Fruit fly (Drosophila melanogaster) whole organism, embryonic: ENCODE measurements around the gene DnaJ-H.
A peak's percentile ranks its signal among the peaks of the same experiment; 100 is the strongest.

Source experiments
- ATbp ChIP-seq: fragments of 200-800 bp; sonication (Bioruptor generic); optimal IDR thresholded peaks from 2 replicates; lab custom pipeline; 2017; ENCODE audit warnings: missing biosample characterization, mild to moderate bottlenecking, missing genetic modification characterization, missing genetic modification reagents
- B-H2 ChIP-seq: fragments of 200-800 bp; sonication (Bioruptor generic); optimal IDR thresholded peaks from 2 replicates; lab custom pipeline; 2018; ENCODE audit warnings: missing biosample characterization, mild to moderate bottlenecking, missing genetic modification characterization
- CG11085 ChIP-seq: fragments of 200-800 bp; sonication (Bioruptor generic); IDR thresholded peaks from 2 replicates; pipeline ENCODE4 v1.3.6; 2022; ENCODE audit warnings: missing biosample characterization, missing genetic modification characterization
- CG11504 ChIP-seq: fragments of 200-800 bp; sonication (Bioruptor generic); optimal IDR thresholded peaks from 3 replicates; lab custom pipeline; 2019; ENCODE audit warnings: missing biosample characterization, mild to moderate bottlenecking, missing genetic modification characterization, moderate library complexity
- CG14014 ChIP-seq: fragments of 200-800 bp; sonication (Bioruptor generic); IDR thresholded peaks from 2 replicates; pipeline ENCODE4 v1.3.6; 2022; ENCODE audit warnings: missing biosample characterization, missing genetic modification characterization
- CG14710 ChIP-seq: fragments of 200-800 bp; sonication (Bioruptor generic); optimal IDR thresholded peaks from 3 replicates; lab custom pipeline; 2019; ENCODE audit warnings: missing biosample characterization, mild to moderate bottlenecking, missing genetic modification characterization, moderate library complexity
- CG15479 ChIP-seq: fragments of 200-800 bp; sonication (Bioruptor generic); optimal IDR thresholded peaks from 3 replicates; lab custom pipeline; 2019; ENCODE audit warnings: missing biosample characterization, mild to moderate bottlenecking, missing genetic modification characterization, moderate library complexity
- CG1647 ChIP-seq: fragments of 200-800 bp; sonication (Bioruptor generic); optimal IDR thresholded peaks from 3 replicates; lab custom pipeline; 2016; ENCODE audit warnings: missing biosample characterization, missing genetic modification characterization
- CG16779 ChIP-seq: fragments of 200-800 bp; sonication (Bioruptor generic); IDR thresholded peaks from 2 replicates; pipeline ENCODE4 v1.3.6; 2022; ENCODE audit warnings: missing biosample characterization, missing genetic modification characterization
- CG16815 ChIP-seq: fragments of 200-800 bp; sonication (Bioruptor generic); optimal IDR thresholded peaks from 3 replicates; lab custom pipeline; 2017; ENCODE audit warnings: missing biosample characterization, mild to moderate bottlenecking, missing genetic modification characterization
- CG17802 ChIP-seq: fragments of 200-800 bp; sonication (Bioruptor generic); optimal IDR thresholded peaks from 2 replicates; lab custom pipeline; 2018; ENCODE audit warnings: missing biosample characterization, mild to moderate bottlenecking, missing genetic modification characterization, moderate library complexity
- CG17829 ChIP-seq: fragments of 200-800 bp; optimal IDR thresholded peaks from 2 replicates; lab custom pipeline; 2019; ENCODE audit warnings: missing biosample characterization, mild to moderate bottlenecking, missing genetic modification characterization, moderate library complexity
- CG2678 ChIP-seq: fragments of 200-800 bp; sonication (Bioruptor generic); optimal IDR thresholded peaks from 3 replicates; lab custom pipeline; 2019; ENCODE audit warnings: missing biosample characterization, mild to moderate bottlenecking, missing genetic modification characterization, moderate library complexity
- CG2875 ChIP-seq: fragments of 200-800 bp; sonication (Bioruptor generic); optimal IDR thresholded peaks from 2 replicates; lab custom pipeline; 2017; ENCODE audit warnings: missing biosample characterization, mild to moderate bottlenecking, missing genetic modification characterization, missing genetic modification reagents
- CG6683 ChIP-seq: fragments of 200-800 bp; sonication (Bioruptor generic); optimal IDR thresholded peaks from 2 replicates; lab custom pipeline; 2017; ENCODE audit warnings: missing biosample characterization, mild to moderate bottlenecking, missing genetic modification characterization, missing genetic modification reagents
- CG7556 ChIP-seq: fragments of 200-800 bp; sonication (Bioruptor generic); optimal IDR thresholded peaks from 2 replicates; lab custom pipeline; 2017; ENCODE audit warnings: missing biosample characterization, mild to moderate bottlenecking, missing genetic modification characterization
- CG8765 ChIP-seq: fragments of 200-800 bp; sonication (Bioruptor generic); IDR thresholded peaks from 2 replicates; pipeline ENCODE4 v1.3.6; 2022; ENCODE audit warnings: missing biosample characterization, missing genetic modification characterization
- CG8944 ChIP-seq: fragments of 200-800 bp; sonication (Bioruptor generic); optimal IDR thresholded peaks from 3 replicates; lab custom pipeline; 2016; ENCODE audit warnings: missing biosample characterization, missing genetic modification characterization
- CG9437 ChIP-seq: fragments of 200-800 bp; sonication (Bioruptor generic); optimal IDR thresholded peaks from 2 replicates; lab custom pipeline; 2018; ENCODE audit warnings: missing biosample characterization, mild to moderate bottlenecking, missing genetic modification characterization
- CG9727 ChIP-seq: fragments of 200-800 bp; sonication (Bioruptor generic); optimal IDR thresholded peaks from 3 replicates; lab custom pipeline; 2017; ENCODE audit warnings: missing biosample characterization, mild to moderate bottlenecking, missing genetic modification characterization
- Dek ChIP-seq: fragments of 200-800 bp; sonication (Bioruptor generic); optimal IDR thresholded peaks from 3 replicates; lab custom pipeline; 2019; ENCODE audit warnings: missing biosample characterization, mild to moderate bottlenecking, missing genetic modification characterization, moderate library complexity
- Dfd ChIP-seq, 2 experiments: fragments of >200 bp; optimal IDR thresholded peaks; 2 replicates each; lab custom pipeline; 2017; ENCODE audit warnings: missing biosample characterization in 2 of 2, missing genetic modification characterization in 2 of 2
- E2f2 ChIP-seq: fragments of 200-800 bp; sonication (Bioruptor generic); IDR thresholded peaks from 2 replicates; pipeline ENCODE4 v1.3.6; 2022; ENCODE audit warnings: missing biosample characterization, missing genetic modification characterization
- Ets97D ChIP-seq: fragments of 200-800 bp; sonication (Bioruptor generic); optimal IDR thresholded peaks from 3 replicates; lab custom pipeline; 2016; ENCODE audit warnings: missing biosample characterization, missing genetic modification characterization
- GATAe ChIP-seq: fragments of 200-800 bp; sonication (Bioruptor generic); conservative IDR thresholded peaks from 2 replicates; pipeline ENCODE4 v1.3.6; 2022; ENCODE audit warnings: missing biosample characterization, missing genetic modification characterization
- HLH4C ChIP-seq: fragments of 200-800 bp; sonication (Bioruptor generic); IDR thresholded peaks from 3 replicates; pipeline ENCODE4 v1.3.6; 2022; ENCODE audit warnings: missing biosample characterization, missing genetic modification characterization; ENCODE audit not compliant: partially characterized antibody
- Hmx ChIP-seq: fragments of 200-800 bp; sonication (Bioruptor generic); optimal IDR thresholded peaks from 2 replicates; lab custom pipeline; 2016; ENCODE audit warnings: missing biosample characterization, missing genetic modification characterization
- Mes4 ChIP-seq: fragments of 200-800 bp; sonication (Bioruptor generic); optimal IDR thresholded peaks from 2 replicates; lab custom pipeline; 2016; ENCODE audit warnings: missing biosample characterization, missing genetic modification characterization
- Ptx1 ChIP-seq: fragments of 200-800 bp; sonication (Bioruptor generic); IDR thresholded peaks from 2 replicates; pipeline ENCODE4 v1.3.6; 2022; ENCODE audit warnings: missing biosample characterization, missing genetic modification characterization
- Ravus ChIP-seq: fragments of 200-800 bp; sonication (Bioruptor generic); IDR thresholded peaks from 2 replicates; pipeline ENCODE4 v1.3.6; 2022; ENCODE audit warnings: missing biosample characterization, missing genetic modification characterization
- Side ChIP-seq: fragments of 200-800 bp; sonication (Bioruptor generic); optimal IDR thresholded peaks from 2 replicates; lab custom pipeline; 2016; ENCODE audit warnings: missing biosample characterization, missing genetic modification characterization
- Usf ChIP-seq: fragments of 200-800 bp; sonication (Bioruptor generic); optimal IDR thresholded peaks from 2 replicates; lab custom pipeline; 2017; ENCODE audit warnings: missing genotype, missing biosample characterization, missing genetic modification characterization
- Xrp1 ChIP-seq: fragments of 200-800 bp; sonication (Bioruptor generic); IDR thresholded peaks from 2 replicates; pipeline ENCODE4 v1.3.6; 2022; ENCODE audit warnings: missing biosample characterization, missing genetic modification characterization
- ac ChIP-seq: fragments of 200-800 bp; sonication (Bioruptor generic); optimal IDR thresholded peaks from 3 replicates; lab custom pipeline; 2017; ENCODE audit warnings: missing biosample characterization, mild to moderate bottlenecking, missing genetic modification characterization
- bcd ChIP-seq: fragments of 200-800 bp; sonication (Bioruptor generic); optimal IDR thresholded peaks from 2 replicates; lab custom pipeline; 2017; ENCODE audit warnings: missing biosample characterization, mild to moderate bottlenecking, missing genetic modification characterization
- dpn ChIP-seq, 2 experiments: fragments of 200-800 bp; sonication (Bioruptor generic); optimal IDR thresholded peaks; 3 replicates each; lab custom pipeline; 2016; ENCODE audit warnings: missing biosample characterization in 2 of 2, missing genetic modification characterization in 2 of 2
- dysf ChIP-seq: fragments of 200-800 bp; sonication (Bioruptor generic); IDR thresholded peaks from 3 replicates; pipeline ENCODE4 v1.3.6; 2022; ENCODE audit warnings: missing biosample characterization, missing genetic modification characterization
- en ChIP-seq: fragments of 200-800 bp; sonication (Bioruptor generic); optimal IDR thresholded peaks from 2 replicates; lab custom pipeline; 2016; ENCODE audit warnings: missing biosample characterization, missing genetic modification characterization
- gcm ChIP-seq: fragments of 200-800 bp; sonication (Bioruptor generic); optimal IDR thresholded peaks from 2 replicates; lab custom pipeline; 2019; ENCODE audit warnings: missing biosample characterization, mild to moderate bottlenecking, missing genetic modification characterization, moderate library complexity
- grn ChIP-seq: fragments of 200-800 bp; sonication (Bioruptor generic); optimal IDR thresholded peaks from 3 replicates; lab custom pipeline; 2017; ENCODE audit warnings: missing biosample characterization, missing genetic modification characterization
- hb ChIP-seq: fragments of 200-800 bp; sonication (Bioruptor generic); IDR thresholded peaks from 3 replicates; pipeline ENCODE4 v1.3.6; 2022; ENCODE audit warnings: missing biosample characterization, missing genetic modification characterization; ENCODE audit not compliant: partially characterized antibody
- ken ChIP-seq: fragments of 200-800 bp; sonication (Bioruptor generic); IDR thresholded peaks from 3 replicates; pipeline ENCODE4 v1.3.6; 2022; ENCODE audit warnings: missing biosample characterization, missing genetic modification characterization
- maf-S ChIP-seq: fragments of 200-800 bp; sonication (Bioruptor generic); optimal IDR thresholded peaks from 2 replicates; lab custom pipeline; 2016; ENCODE audit warnings: missing biosample characterization, missing genetic modification characterization
- odd ChIP-seq: fragments of 200-800 bp; sonication (Bioruptor generic); optimal IDR thresholded peaks from 2 replicates; lab custom pipeline; 2017; ENCODE audit warnings: missing biosample characterization, mild to moderate bottlenecking, missing genetic modification characterization
- pita ChIP-seq: fragments of 200-800 bp; sonication (Bioruptor generic); optimal IDR thresholded peaks from 2 replicates; lab custom pipeline; 2017; ENCODE audit warnings: missing biosample characterization, mild to moderate bottlenecking, missing genetic modification characterization
- sc ChIP-seq, 3 experiments: fragments of >200 bp in 2 of 3; fragments of 200-800 bp in 1 of 3; sonication (Bioruptor generic) in 1 of 3; optimal IDR thresholded peaks; 2 replicates in 2 of 3; 3 replicates in 1 of 3; lab custom pipeline; 2017; ENCODE audit warnings: mild to moderate bottlenecking in 1 of 3, missing biosample characterization in 1 of 3, missing genetic modification characterization in 1 of 3, missing genetic modification reagents in 1 of 3
- schlank ChIP-seq: fragments of 200-800 bp; sonication (Bioruptor generic); optimal IDR thresholded peaks from 2 replicates; lab custom pipeline; 2018; ENCODE audit warnings: missing biosample characterization, mild to moderate bottlenecking, missing genetic modification characterization
- sna ChIP-seq: fragments of 200-800 bp; sonication (Bioruptor generic); IDR thresholded peaks from 2 replicates; pipeline ENCODE4 v1.3.6; 2022; ENCODE audit warnings: missing biosample characterization, missing genetic modification characterization; ENCODE audit not compliant: partially characterized antibody
- wdn ChIP-seq: fragments of 200-800 bp; sonication (Bioruptor generic); IDR thresholded peaks from 2 replicates; pipeline ENCODE4 v1.3.6; 2022; ENCODE audit warnings: missing biosample characterization, missing genetic modification characterization
- yki ChIP-seq: fragments of >200 bp; optimal IDR thresholded peaks from 3 replicates; lab custom pipeline; 2018

The DnaJ-H gene

DNA sequence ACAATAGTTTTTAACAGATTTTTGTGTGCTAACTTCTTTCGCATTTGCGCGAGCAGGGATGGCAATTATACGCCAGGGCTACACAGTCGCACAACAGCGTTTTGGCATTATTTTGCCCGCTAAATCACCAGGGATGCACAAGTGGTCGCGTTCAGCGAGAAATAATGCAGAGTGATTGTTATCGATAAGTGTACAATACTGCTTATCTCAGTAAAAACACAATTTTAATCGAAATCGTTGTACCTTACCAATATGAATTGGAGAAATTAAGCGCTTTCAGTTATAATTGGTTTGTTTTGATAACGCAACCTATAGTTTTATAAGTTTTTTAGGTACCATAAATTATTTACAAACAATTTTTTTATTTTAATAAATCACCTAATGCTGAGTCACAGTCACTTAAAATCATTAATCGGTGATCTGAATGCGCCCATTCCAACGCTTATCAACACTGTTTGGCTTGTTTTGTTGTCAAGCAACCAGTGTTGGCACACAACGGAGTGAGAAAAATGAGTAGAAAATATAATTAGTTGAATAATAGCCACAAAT lies 10.9 kb upstream of the DnaJ-H start, which contains the start of the genes Sfmbt and CG5439 (continued):
- TF ChIP-seq CG2678 (tag; lab: Kevin White, UChicago), result no peak
- TF ChIP-seq Ets97D, result peak; percentile 81
- TF ChIP-seq bcd (GFP tag; lab: Kevin White, UChicago), result no peak
- no peak for TF ChIP-seq Dfd (GFP tag; optimal IDR thresholded peaks at IDR 0.05; lab: Kevin White, UChicago)
- 0 out of 2 replicates have a peak, but pooled peaks have one; percentile 33 for TF ChIP-seq CG8765 (GFP tag; lab: Robert Waterston, UW)
- peak; percentile 17 for TF ChIP-seq ac (GFP tag; lab: Kevin White, UChicago)
- TF ChIP-seq grn (GFP tag; lab: Kevin White, UChicago), result no peak
- peak; percentile 67 for TF ChIP-seq Ptx1
- TF ChIP-seq wdn (GFP tag; lab: Robert Waterston, UW), result 0 out of 2 replicates have a peak, but pooled peaks have one; percentile 38
- TF ChIP-seq dpn (GFP tag; optimal IDR thresholded peaks at IDR 0.05; lab: Kevin White, UChicago), result peak; percentile 85
- TF ChIP-seq CG14710 (tag; lab: Kevin White, UChicago), result peak; percentile 95
- no peak for TF ChIP-seq odd (GFP tag; lab: Kevin White, UChicago)
- peak; percentile 72 for TF ChIP-seq CG11085 (GFP tag; lab: Robert Waterston, UW)
- TF ChIP-seq ken, result peak; percentile 42; the same call in 1 of the 3 replicates
- TF ChIP-seq CG8944, result peak; percentile 72
- peak; percentile 68 for TF ChIP-seq Mes4 (GFP tag; lab: Kevin White, UChicago)
- no peak for TF ChIP-seq CG2875 (GFP tag; lab: Kevin White, UChicago)
- no peak; the same call in 1 of the 2 replicates for TF ChIP-seq sna (GFP tag; lab: Robert Waterston, UW)
- peak; percentile 29 for TF ChIP-seq CG9437 (GFP tag; lab: Kevin White, UChicago)
- no peak for TF ChIP-seq yki (lab: Kevin White, UChicago)
- TF ChIP-seq CG15479 (GFP tag; lab: Kevin White, UChicago), result peak; percentile 97
- TF ChIP-seq dysf (GFP tag; lab: Robert Waterston, UW), result peak; percentile 74
- peak; percentile 75 for TF ChIP-seq maf-S
- no peak for TF ChIP-seq gcm (GFP tag; lab: Kevin White, UChicago)
- no peak for TF ChIP-seq CG11504
- TF ChIP-seq Hmx, result peak; percentile 33
- peak; percentile 2 for TF ChIP-seq CG6683 (GFP tag; lab: Kevin White, UChicago)
- TF ChIP-seq CG9727 (GFP tag; lab: Kevin White, UChicago), result peak; percentile 79
- peak; percentile 62; the same call in 2 of the 3 replicates for TF ChIP-seq HLH4C
- TF ChIP-seq E2f2 (GFP tag; lab: Robert Waterston, UW), result peak; percentile 51
- TF ChIP-seq CG7556, result no peak
- TF ChIP-seq schlank (tag; lab: Kevin White, UChicago), result peak; percentile 16
- TF ChIP-seq CG17829, result peak; percentile 80
- TF ChIP-seq en (GFP tag; lab: Kevin White, UChicago), result peak; percentile 63
- peak; percentile 50 for TF ChIP-seq CG1647 (GFP tag; lab: Kevin White, UChicago)
- peak; percentile 54 for TF ChIP-seq Side (GFP tag; lab: Kevin White, UChicago)
- TF ChIP-seq Ravus (GFP tag; lab: Robert Waterston, UW), result no peak
- peak; percentile 22; the same call in 1 of the 2 replicates for TF ChIP-seq GATAe
- TF ChIP-seq Dek (tag; lab: Kevin White, UChicago), result peak; percentile 74
- no peak for TF ChIP-seq pita
- no peak for TF ChIP-seq sc (optimal IDR thresholded peaks at IDR 0.05; lab: Kevin White, UChicago)
- no peak for TF ChIP-seq sc (GFP tag; optimal IDR thresholded peaks at IDR 0.05; lab: Kevin White, UChicago)
- peak; percentile 69 for TF ChIP-seq Usf (GFP tag; lab: Kevin White, UChicago)
- peak; percentile 61; the same call in 1 of the 2 replicates for TF ChIP-seq CG16779 (GFP tag; lab: Robert Waterston, UW)
- TF ChIP-seq CG14014 (GFP tag; lab: Robert Waterston, UW), result peak; percentile 68; the same call in 1 of the 2 replicates
- TF ChIP-seq ATbp (GFP tag; lab: Kevin White, UChicago), result no peak
- TF ChIP-seq CG16815 (GFP tag; lab: Kevin White, UChicago), result peak; percentile 69
- TF ChIP-seq CG17802 (tag; lab: Kevin White, UChicago), result peak; percentile 43
- TF ChIP-seq B-H2 (GFP tag; lab: Kevin White, UChicago), result no peak
- no peak for TF ChIP-seq hb
- peak; percentile 66 for TF ChIP-seq Xrp1 (GFP tag; lab: Robert Waterston, UW)
